Worm (Caenorhabditis elegans): ENCODE measurements around the gene unc-22.
A peak's percentile ranks its signal among the peaks of the same experiment; 100 is the strongest.

unc-22 gene

ce11 chrIV:12034776-12035175 lies 24.0 kb upstream of the unc-22 start:
- peak; percentile 26 for TF ChIP-seq ama-1 (optimal IDR thresholded peaks at IDR 0.05)
- TF ChIP-seq ZK546.5 (tag; optimal IDR thresholded peaks at IDR 0.05): no peak
- peak; percentile 13 for TF ChIP-seq nhr-129 (tag; optimal IDR thresholded peaks at IDR 0.05)

DNA sequence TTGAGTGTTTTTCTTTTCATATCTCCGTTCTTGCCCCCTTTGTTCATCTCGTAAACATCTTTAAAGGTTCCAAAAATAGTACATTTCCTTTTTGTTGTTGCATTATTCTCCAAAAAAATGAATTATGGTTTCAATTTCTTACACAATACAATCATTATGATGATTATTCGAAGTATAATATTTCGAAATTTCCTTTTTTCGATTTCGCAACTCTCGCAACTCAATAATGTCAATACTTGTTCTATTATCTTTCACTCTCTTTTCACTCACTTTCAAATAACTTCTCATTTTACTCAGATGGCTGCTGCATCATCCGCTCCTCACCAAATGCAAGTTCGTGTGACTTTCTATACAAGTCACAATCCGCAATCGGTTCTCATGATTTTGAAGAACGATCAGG lies 23.2 kb upstream of the unc-22 start, which contains the start of gene sqst-1:
sqst-1 (plus strand) TSS at position 298 of the 400 bp plus-strand sequence.
- peak in 1 of 2 experiments; percentile 20 for TF ChIP-seq lsy-2 (tag; optimal IDR thresholded peaks at IDR 0.05)
- peak; percentile 43 for TF ChIP-seq ztf-4 (tag; optimal IDR thresholded peaks at IDR 0.05)
- TF ChIP-seq nhr-129 (tag; optimal IDR thresholded peaks at IDR 0.05): peak; percentile 72
- TF ChIP-seq C34F6.9 (tag; optimal IDR thresholded peaks at IDR 0.05): peak; percentile 20
- TF ChIP-seq sma-9 (GFP tag; optimal IDR thresholded peaks at IDR 0.05): no peak
- TF ChIP-seq sma-9 (tag; optimal IDR thresholded peaks at IDR 0.05): no peak
- TF ChIP-seq unc-62 (GFP tag; optimal IDR thresholded peaks at IDR 0.05): no peak
- TF ChIP-seq mdl-1 (tag; optimal IDR thresholded peaks at IDR 0.05): no peak

DNA sequence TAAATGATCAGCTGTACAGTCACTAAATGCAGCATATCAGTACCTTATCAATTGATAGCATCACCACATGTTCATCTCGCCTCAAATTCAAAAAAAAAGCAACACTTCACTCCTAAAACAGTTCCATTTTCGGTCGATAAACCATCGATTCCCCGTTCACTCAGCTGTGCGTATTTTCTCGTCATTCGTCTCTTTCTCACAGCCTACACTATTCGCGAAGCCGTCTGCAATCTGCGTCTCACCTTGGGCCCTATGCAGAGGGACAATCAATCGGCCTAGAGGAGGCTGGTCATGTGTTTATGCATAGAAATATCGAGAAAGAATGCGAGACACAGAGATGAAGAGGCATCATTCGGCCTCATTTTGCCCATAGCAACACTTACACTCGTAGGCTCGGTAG lies 21.6 kb upstream of the unc-22 start:
- TF ChIP-seq mdl-1 (tag; optimal IDR thresholded peaks at IDR 0.05) (peak in 1 of 2 experiments; percentile 55), zag-1 (tag; optimal IDR thresholded peaks at IDR 0.05) (peak; percentile 28), Y55F3AM.14 (GFP tag; optimal IDR thresholded peaks at IDR 0.05) (peak; percentile 26), mbf-1 (tag; optimal IDR thresholded peaks at IDR 0.05) (no peak), fos-1 (tag; optimal IDR thresholded peaks at IDR 0.05) (peak; percentile 85), ztf-4 (tag; optimal IDR thresholded peaks at IDR 0.05) (peak; percentile 81), nhr-6 (tag; optimal IDR thresholded peaks at IDR 0.05) (peak; percentile 66), nhr-11 (tag; optimal IDR thresholded peaks at IDR 0.05) (no peak), ceh-16 (tag; optimal IDR thresholded peaks at IDR 0.05) (peak; percentile 22), egl-27 (tag; optimal IDR thresholded peaks at IDR 0.05) (peak; percentile 61), lsy-2 (tag; optimal IDR thresholded peaks at IDR 0.05) (peak; percentile 52 to 87), unc-55 (GFP tag; optimal IDR thresholded peaks at IDR 0.05) (peak; percentile 68), sma-9 (GFP tag; optimal IDR thresholded peaks at IDR 0.05) (peak; percentile 81), sma-9 (tag; optimal IDR thresholded peaks at IDR 0.05) (no peak), ama-1 (optimal IDR thresholded peaks at IDR 0.05) (peak; percentile 77), gmeb-1 (tag; optimal IDR thresholded peaks at IDR 0.05) (peak; percentile 64), nhr-237 (tag; optimal IDR thresholded peaks at IDR 0.05) (no peak), elt-1 (tag; optimal IDR thresholded peaks at IDR 0.05) (no peak), aly-2 (tag; optimal IDR thresholded peaks at IDR 0.05) (no peak), nhr-25 (tag; optimal IDR thresholded peaks at IDR 0.05) (peak; percentile 89), F13H6.1 (tag; optimal IDR thresholded peaks at IDR 0.05) (peak; percentile 91), sem-4 (tag; optimal IDR thresholded peaks at IDR 0.05) (peak; percentile 89), nhr-21 (tag; optimal IDR thresholded peaks at IDR 0.05) (peak; percentile 80), nhr-129 (tag; optimal IDR thresholded peaks at IDR 0.05) (peak; percentile 99), sma-3 (GFP tag; optimal IDR thresholded peaks at IDR 0.05) (peak; percentile 92), nhr-77 (tag; optimal IDR thresholded peaks at IDR 0.05) (no peak), lin-11 (tag; optimal IDR thresholded peaks at IDR 0.05) (peak; percentile 54), lin-13 (GFP tag; optimal IDR thresholded peaks at IDR 0.05) (peak; percentile 68), dmd-4 (tag; optimal IDR thresholded peaks at IDR 0.05) (no peak), lin-39 (tag; optimal IDR thresholded peaks at IDR 0.05) (no peak), blmp-1 (tag; optimal IDR thresholded peaks at IDR 0.05; ENCODE audit: insufficient read depth) (peak; percentile 15), crh-2 (tag; optimal IDR thresholded peaks at IDR 0.05) (peak; percentile 87), C34F6.9 (tag; optimal IDR thresholded peaks at IDR 0.05) (peak; percentile 98), alr-1 (tag; optimal IDR thresholded peaks at IDR 0.05) (peak; percentile 28)

DNA sequence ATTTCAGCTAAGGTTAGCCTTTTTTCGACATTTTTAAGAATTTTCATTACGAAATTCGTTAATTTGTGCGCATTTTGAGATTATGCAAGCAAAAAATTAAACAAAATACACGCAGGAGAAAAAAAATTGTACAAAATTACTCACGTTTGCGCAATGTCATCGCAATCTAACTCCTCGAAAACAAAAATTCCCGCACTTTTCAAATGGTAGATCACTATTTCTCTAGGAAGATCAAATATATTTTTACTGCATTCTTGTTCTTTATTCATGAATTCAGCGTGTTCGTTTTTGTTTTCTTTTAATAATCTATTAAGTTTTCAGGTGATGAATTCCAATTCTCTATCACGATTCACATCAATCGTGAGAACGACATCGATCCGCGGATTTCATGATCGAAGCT lies 20.2 kb upstream of the unc-22 start, which contains the start of the genes T12G3.6 and mrpl-51:
T12G3.6 (minus strand) TSS at position 269 of the 400 bp plus-strand sequence.
mrpl-51 (plus strand) TSS at position 322 of the 400 bp plus-strand sequence.
- TF ChIP-seq elt-3 (tag; optimal IDR thresholded peaks at IDR 0.05) (no peak), ceh-16 (tag; optimal IDR thresholded peaks at IDR 0.05) (no peak), aly-2 (tag; optimal IDR thresholded peaks at IDR 0.05) (no peak), unc-39 (tag; optimal IDR thresholded peaks at IDR 0.05) (no peak), alr-1 (tag; optimal IDR thresholded peaks at IDR 0.05) (no peak), mbf-1 (tag; optimal IDR thresholded peaks at IDR 0.05) (no peak), zag-1 (tag; optimal IDR thresholded peaks at IDR 0.05) (no peak), nhr-10 (tag; optimal IDR thresholded peaks at IDR 0.05) (no peak), R02D3.7 (tag; optimal IDR thresholded peaks at IDR 0.05) (no peak), mdl-1 (tag; optimal IDR thresholded peaks at IDR 0.05) (no peak), unc-62 (GFP tag; optimal IDR thresholded peaks at IDR 0.05) (no peak), ZK546.5 (tag; optimal IDR thresholded peaks at IDR 0.05) (no peak), nhr-25 (tag; optimal IDR thresholded peaks at IDR 0.05) (no peak)
